Fruit fly (Drosophila melanogaster): ENCODE results near the gene CG6144.

DNA sequence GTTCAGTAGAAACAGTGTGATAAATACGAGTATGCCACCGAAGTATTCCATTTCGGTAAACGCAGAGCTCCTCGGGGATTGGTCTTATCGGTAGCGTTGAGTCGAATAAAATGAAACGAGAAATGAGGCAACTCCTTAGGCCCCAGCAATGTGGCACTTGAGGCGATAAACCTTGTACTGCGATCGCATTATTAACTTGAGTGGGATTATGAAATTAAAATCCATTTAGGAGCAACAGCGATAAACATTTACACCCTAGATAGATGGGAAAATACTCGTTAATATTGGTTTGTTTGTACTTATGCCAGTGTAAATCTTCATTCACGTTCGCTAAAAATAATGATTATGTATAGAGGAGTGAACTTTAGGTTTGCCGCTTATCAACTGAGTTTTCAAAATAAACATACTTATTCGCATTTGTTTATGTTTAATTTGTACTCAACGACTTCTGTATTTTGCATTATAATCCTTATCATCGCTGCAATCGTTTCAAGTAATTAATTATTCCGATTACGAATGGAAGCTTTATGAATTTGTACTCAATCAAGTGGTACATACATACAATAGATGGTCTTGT lies 32.5 kb upstream of the CG6144 start:
- TF ChIP-seq CG6808 (GFP tag; optimal IDR thresholded peaks at IDR 0.05): no peak
- no peak for TF ChIP-seq CG7368 (GFP tag; optimal IDR thresholded peaks at IDR 0.05)
- no peak for TF ChIP-seq Sox14 (GFP tag; optimal IDR thresholded peaks at IDR 0.05)
- no peak for TF ChIP-seq CG6163 (GFP tag; IDR thresholded peaks at IDR 0.05)
